Fruit fly (Drosophila melanogaster): Measurements from ENCODE around the gene Orc2.

Gene Orc2

DNA sequence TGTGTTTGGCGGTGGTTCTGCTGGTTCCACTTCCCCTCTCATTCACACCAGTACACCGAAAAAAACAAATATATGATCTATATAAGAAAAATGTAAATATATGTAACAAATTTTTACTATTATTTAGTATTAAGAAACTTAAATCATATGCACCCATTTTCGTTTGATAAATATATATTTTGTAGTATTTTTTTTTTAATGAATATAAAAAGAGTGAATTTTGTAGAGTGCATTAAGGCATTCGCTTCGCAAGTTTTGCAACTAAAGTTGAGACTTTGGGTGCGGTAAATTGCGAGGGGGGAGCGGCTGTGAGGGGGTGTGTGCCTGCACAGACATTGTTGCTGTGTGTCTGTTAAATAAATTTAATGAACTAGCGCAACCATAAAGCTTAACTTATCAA is 42.9 kb downstream of the Orc2 start (continued):
- TF ChIP-seq CG6163 (GFP tag; IDR thresholded peaks at IDR 0.05): peak; percentile 83
- TF ChIP-seq OdsH (GFP tag; optimal IDR thresholded peaks at IDR 0.05): no peak
- TF ChIP-seq CG8319 (GFP tag; optimal IDR thresholded peaks at IDR 0.05): peak; percentile 3
- TF ChIP-seq lz (GFP tag; optimal IDR thresholded peaks at IDR 0.05): no peak
- peak in 1 of 2 experiments; percentile 32 for TF ChIP-seq salr (GFP tag; optimal IDR thresholded peaks at IDR 0.05)
- TF ChIP-seq fd59A (GFP tag; optimal IDR thresholded peaks at IDR 0.05): no peak
- peak; percentile 45 for TF ChIP-seq net (GFP tag; optimal IDR thresholded peaks at IDR 0.05)
- no peak for TF ChIP-seq Smox (GFP tag; optimal IDR thresholded peaks at IDR 0.05)
- TF ChIP-seq Gug (GFP tag; IDR thresholded peaks at IDR 0.05): peak; percentile 62
- no peak for TF ChIP-seq CG31627 (GFP tag; optimal IDR thresholded peaks at IDR 0.05)
- TF ChIP-seq CG6276 (GFP tag; optimal IDR thresholded peaks at IDR 0.05): peak; percentile 1
- TF ChIP-seq ss (GFP tag; optimal IDR thresholded peaks at IDR 0.05): peak; percentile 15 to 62
- TF ChIP-seq CG11762 (GFP tag; optimal IDR thresholded peaks at IDR 0.05; ENCODE audit: insufficient read depth): peak; percentile 63
- peak; percentile 81 for TF ChIP-seq CG10669 (GFP tag; optimal IDR thresholded peaks at IDR 0.05)
- peak; percentile 86 for TF ChIP-seq CG6808 (GFP tag; optimal IDR thresholded peaks at IDR 0.05)
- peak; percentile 26 for TF ChIP-seq topi (GFP tag; optimal IDR thresholded peaks at IDR 0.05)
- TF ChIP-seq cyc (GFP tag; optimal IDR thresholded peaks at IDR 0.05): peak; percentile 31
- no peak for TF ChIP-seq pdm3 (GFP tag; optimal IDR thresholded peaks at IDR 0.05)
- peak; percentile 19 for TF ChIP-seq CG6854 (GFP tag; optimal IDR thresholded peaks at IDR 0.05)
- TF ChIP-seq CG10631 (GFP tag; optimal IDR thresholded peaks at IDR 0.05): peak; percentile 78
- TF ChIP-seq Eip93F (GFP tag; optimal IDR thresholded peaks at IDR 0.05): no peak
- no peak for TF ChIP-seq Ets21C (GFP tag; optimal IDR thresholded peaks at IDR 0.05)
- TF ChIP-seq CG6792 (GFP tag; optimal IDR thresholded peaks at IDR 0.05): peak; percentile 53
- peak; percentile 78 for TF ChIP-seq CG9139 (GFP tag; optimal IDR thresholded peaks at IDR 0.05)

DNA sequence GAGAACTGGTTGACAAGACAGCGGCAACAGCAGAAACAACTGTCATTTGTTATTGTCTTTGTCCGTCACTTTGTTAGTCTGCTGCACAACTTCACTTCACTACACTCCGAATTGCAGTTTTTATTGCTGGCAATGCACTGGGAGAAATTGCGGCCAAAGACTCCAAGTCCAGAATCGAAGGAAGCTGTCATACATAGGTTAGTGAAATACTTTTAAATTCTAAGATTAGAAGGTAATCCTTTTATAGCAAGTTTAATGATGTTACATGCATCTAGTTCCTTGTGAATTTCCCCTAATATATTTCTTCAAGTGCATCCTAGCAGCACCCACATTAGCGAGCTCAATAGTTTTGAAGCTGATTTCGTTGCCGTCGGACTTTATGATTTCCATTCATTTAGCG is 44.2 kb downstream of the Orc2 start:
- TF ChIP-seq CG3919 (GFP tag; optimal IDR thresholded peaks at IDR 0.05): peak; percentile 88
- TF ChIP-seq Eip78C (GFP tag): peak; percentile 95
- peak; percentile 58 for TF ChIP-seq CG16779 (tag; optimal IDR thresholded peaks at IDR 0.05)
- peak; percentile 76 for TF ChIP-seq CG7368 (GFP tag; optimal IDR thresholded peaks at IDR 0.05)
- peak; percentile 72 for TF ChIP-seq CG11762 (GFP tag; optimal IDR thresholded peaks at IDR 0.05; ENCODE audit: insufficient read depth)
- peak; percentile 54 for TF ChIP-seq fd59A (GFP tag; optimal IDR thresholded peaks at IDR 0.05)
- TF ChIP-seq cyc (GFP tag; optimal IDR thresholded peaks at IDR 0.05): peak; percentile 73
- peak; percentile 66 for TF ChIP-seq Ets96B (tag; optimal IDR thresholded peaks at IDR 0.05)
- TF ChIP-seq CG6163 (GFP tag; IDR thresholded peaks at IDR 0.05): peak; percentile 94
- peak; percentile 57 for TF ChIP-seq CG11902 (GFP tag; optimal IDR thresholded peaks at IDR 0.05)
- peak; percentile 49 for TF ChIP-seq fd85E (GFP tag; optimal IDR thresholded peaks at IDR 0.05)
- TF ChIP-seq OdsH (GFP tag; optimal IDR thresholded peaks at IDR 0.05): peak; percentile 83
- peak; percentile 18 for TF ChIP-seq CG6854 (GFP tag; optimal IDR thresholded peaks at IDR 0.05)
- peak; percentile 70 for TF ChIP-seq lz (GFP tag; optimal IDR thresholded peaks at IDR 0.05)
- peak; percentile 50 for TF ChIP-seq dsx (GFP tag; optimal IDR thresholded peaks at IDR 0.05; ENCODE audit: poor library complexity, severe bottlenecking)
- peak; percentile 69 for TF ChIP-seq spab (GFP tag; optimal IDR thresholded peaks at IDR 0.05)
- TF ChIP-seq CG10669 (GFP tag; optimal IDR thresholded peaks at IDR 0.05): peak; percentile 77
- TF ChIP-seq CG3032 (tag; optimal IDR thresholded peaks at IDR 0.05): peak; percentile 66
- peak; percentile 64 for TF ChIP-seq Met (GFP tag; optimal IDR thresholded peaks at IDR 0.05)
- peak; percentile 85 for TF ChIP-seq svp (GFP tag)
- peak; percentile 35 to 42 for TF ChIP-seq ss (GFP tag; optimal IDR thresholded peaks at IDR 0.05)
- TF ChIP-seq CG4318 (GFP tag; optimal IDR thresholded peaks at IDR 0.05): peak; percentile 85
- peak; percentile 94 for TF ChIP-seq eg (GFP tag; IDR thresholded peaks at IDR 0.05)
- peak; percentile 70 for TF ChIP-seq CG6808 (GFP tag; optimal IDR thresholded peaks at IDR 0.05)
- peak; percentile 91 for TF ChIP-seq CG32006 (GFP tag; optimal IDR thresholded peaks at IDR 0.05)
- peak; percentile 95 for TF ChIP-seq CG8119 (GFP tag; IDR thresholded peaks at IDR 0.05)
- TF ChIP-seq fkh (GFP tag; optimal IDR thresholded peaks at IDR 0.05): no peak
- TF ChIP-seq CG8632 (GFP tag; optimal IDR thresholded peaks at IDR 0.05): peak; percentile 53
- peak; percentile 62 for TF ChIP-seq CG31627 (GFP tag; optimal IDR thresholded peaks at IDR 0.05)
- TF ChIP-seq salr (GFP tag; optimal IDR thresholded peaks at IDR 0.05): peak in 1 of 2 experiments; percentile 72
- no peak for TF ChIP-seq Blimp-1 (GFP tag; optimal IDR thresholded peaks at IDR 0.05)
- peak; percentile 80 for TF ChIP-seq topi (GFP tag; optimal IDR thresholded peaks at IDR 0.05)
- peak; percentile 87 for TF ChIP-seq CG6276 (GFP tag; optimal IDR thresholded peaks at IDR 0.05)
- peak; percentile 74 for TF ChIP-seq CG34406 (GFP tag; optimal IDR thresholded peaks at IDR 0.05)
- TF ChIP-seq Hr39 (GFP tag; optimal IDR thresholded peaks at IDR 0.05): peak; percentile 62
- peak; percentile 87 for TF ChIP-seq Lpt (GFP tag; optimal IDR thresholded peaks at IDR 0.05)
- peak; percentile 63 for TF ChIP-seq Sox15 (GFP tag; optimal IDR thresholded peaks at IDR 0.05)
- peak; percentile 62 for TF ChIP-seq Sox102F (GFP tag; optimal IDR thresholded peaks at IDR 0.05)

Data from whole organism, prepupa.